Fruit fly (Drosophila melanogaster) whole organism, embryonic: ENCODE measurements around the gene Obp19d.
A peak's percentile ranks its signal among the peaks of the same experiment; 100 is the strongest.

Experiments used
- CG10274 ChIP-seq: fragments of 200-800 bp; sonication (Bioruptor generic); optimal IDR thresholded peaks from 3 replicates; lab custom pipeline; 2017; ENCODE audit warnings: missing biosample characterization, mild to moderate bottlenecking, missing genetic modification characterization
- CG10321 ChIP-seq: fragments of 200-800 bp; sonication (Bioruptor generic); IDR thresholded peaks from 2 replicates; pipeline ENCODE4 v1.3.6; 2022; ENCODE audit warnings: missing biosample characterization, missing genetic modification characterization
- CG12071 ChIP-seq: fragments of 200-800 bp; sonication (Bioruptor generic); optimal IDR thresholded peaks from 3 replicates; lab custom pipeline; 2018; ENCODE audit warnings: missing biosample characterization, mild to moderate bottlenecking, missing genetic modification characterization
- CG12104 ChIP-seq: fragments of 200-800 bp; sonication (Bioruptor generic); optimal IDR thresholded peaks from 3 replicates; lab custom pipeline; 2016; ENCODE audit warnings: missing biosample characterization, missing genetic modification characterization
- CG12299 ChIP-seq: fragments of 200-800 bp; sonication (Bioruptor generic); optimal IDR thresholded peaks from 2 replicates; lab custom pipeline; 2018; ENCODE audit warnings: missing biosample characterization, mild to moderate bottlenecking, missing genetic modification characterization
- CG13424 ChIP-seq: fragments of 200-800 bp; sonication (Bioruptor generic); optimal IDR thresholded peaks from 2 replicates; lab custom pipeline; 2019; ENCODE audit warnings: missing biosample characterization, mild to moderate bottlenecking, missing genetic modification characterization, moderate library complexity
- CG14667 ChIP-seq: fragments of 200-800 bp; sonication (Bioruptor generic); IDR thresholded peaks from 2 replicates; pipeline ENCODE4 v1.3.6; 2022; ENCODE audit warnings: missing biosample characterization, missing genetic modification characterization
- CG15073 ChIP-seq: fragments of 200-800 bp; sonication (Bioruptor generic); optimal IDR thresholded peaks from 2 replicates; lab custom pipeline; 2016; ENCODE audit warnings: missing biosample characterization, missing genetic modification characterization
- CG17612 ChIP-seq: fragments of 200-800 bp; sonication (Bioruptor generic); IDR thresholded peaks from 2 replicates; pipeline ENCODE4 v1.3.6; 2022; ENCODE audit warnings: missing biosample characterization, missing genetic modification characterization
- CG2116 ChIP-seq: fragments of 200-800 bp; sonication (Bioruptor generic); optimal IDR thresholded peaks from 3 replicates; lab custom pipeline; 2018; ENCODE audit warnings: missing biosample characterization, mild to moderate bottlenecking, missing genetic modification characterization
- CG2129 ChIP-seq: fragments of 200-800 bp; sonication (Bioruptor generic); IDR thresholded peaks from 2 replicates; pipeline ENCODE4 v1.3.6; 2022; ENCODE audit warnings: missing biosample characterization, missing genetic modification characterization; ENCODE audit not compliant: partially characterized antibody
- CG2202 ChIP-seq: fragments of 200-800 bp; sonication (Bioruptor generic); optimal IDR thresholded peaks from 2 replicates; lab custom pipeline; 2018; ENCODE audit warnings: missing biosample characterization, mild to moderate bottlenecking, missing genetic modification characterization
- CG30403 ChIP-seq: fragments of 200-800 bp; sonication (Bioruptor generic); optimal IDR thresholded peaks from 3 replicates; lab custom pipeline; 2016; ENCODE audit warnings: missing biosample characterization, missing genetic modification characterization
- CG4707 ChIP-seq: fragments of 200-800 bp; sonication (Bioruptor generic); optimal IDR thresholded peaks from 2 replicates; lab custom pipeline; 2018; ENCODE audit warnings: missing biosample characterization, mild to moderate bottlenecking, missing genetic modification characterization, moderate library complexity
- CG7987 ChIP-seq: fragments of 200-800 bp; sonication (Bioruptor generic); optimal IDR thresholded peaks from 2 replicates; lab custom pipeline; 2018; ENCODE audit warnings: missing biosample characterization, mild to moderate bottlenecking, missing genetic modification characterization, moderate library complexity
- CG9437 ChIP-seq: fragments of 200-800 bp; sonication (Bioruptor generic); optimal IDR thresholded peaks from 2 replicates; lab custom pipeline; 2018; ENCODE audit warnings: missing biosample characterization, mild to moderate bottlenecking, missing genetic modification characterization
- CoRest ChIP-seq: fragments of 200-800 bp; sonication (Bioruptor generic); optimal IDR thresholded peaks from 3 replicates; lab custom pipeline; 2018; ENCODE audit warnings: missing biosample characterization, mild to moderate bottlenecking, missing genetic modification characterization, moderate library complexity
- D ChIP-seq, 2 experiments: fragments of 200-800 bp in 1 of 2; fragments of >200 bp in 1 of 2; sonication (Bioruptor generic) in 1 of 2; optimal IDR thresholded peaks; 2 replicates in 1 of 2; 3 replicates in 1 of 2; lab custom pipeline; 2017; ENCODE audit warnings: mild to moderate bottlenecking in 1 of 2, missing biosample characterization in 1 of 2, missing genetic modification characterization in 1 of 2, missing genetic modification reagents in 1 of 2
- D19A ChIP-seq: fragments of 200-800 bp; optimal IDR thresholded peaks from 3 replicates; lab custom pipeline; 2019; ENCODE audit warnings: missing biosample characterization, mild to moderate bottlenecking, missing genetic modification characterization, moderate library complexity
- Dbx ChIP-seq: fragments of 200-800 bp; sonication (Bioruptor generic); IDR thresholded peaks from 3 replicates; pipeline ENCODE4 v1.3.6; 2022; ENCODE audit warnings: missing biosample characterization, missing genetic modification characterization
- Doc2 ChIP-seq: fragments of 200-800 bp; sonication (Bioruptor generic); IDR thresholded peaks from 2 replicates; pipeline ENCODE4 v1.3.6; 2022; ENCODE audit warnings: missing biosample characterization, missing genetic modification characterization
- Ets97D ChIP-seq: fragments of 200-800 bp; sonication (Bioruptor generic); optimal IDR thresholded peaks from 3 replicates; lab custom pipeline; 2016; ENCODE audit warnings: missing biosample characterization, missing genetic modification characterization
- HLH54F ChIP-seq: fragments of 200-800 bp; sonication (Bioruptor generic); optimal IDR thresholded peaks from 3 replicates; lab custom pipeline; 2016; ENCODE audit warnings: missing biosample characterization, missing genetic modification characterization
- Hmx ChIP-seq: fragments of 200-800 bp; sonication (Bioruptor generic); optimal IDR thresholded peaks from 2 replicates; lab custom pipeline; 2016; ENCODE audit warnings: missing biosample characterization, missing genetic modification characterization
- Hsf ChIP-seq: fragments of 200-800 bp; sonication (Bioruptor generic); optimal IDR thresholded peaks from 3 replicates; lab custom pipeline; 2016; ENCODE audit warnings: missing biosample characterization, missing genetic modification characterization
- Lim3 ChIP-seq: fragments of 200-800 bp; sonication (Bioruptor generic); IDR thresholded peaks from 2 replicates; pipeline ENCODE4 v1.3.6; 2022; ENCODE audit warnings: missing biosample characterization, missing genetic modification characterization
- MESR4 ChIP-seq: fragments of 200-800 bp; sonication (Bioruptor generic); optimal IDR thresholded peaks from 2 replicates; lab custom pipeline; 2018; ENCODE audit warnings: missing biosample characterization, mild to moderate bottlenecking, missing genetic modification characterization, moderate library complexity
- MTF-1 ChIP-seq: fragments of 200-800 bp; sonication (Bioruptor generic); optimal IDR thresholded peaks from 2 replicates; lab custom pipeline; 2018; ENCODE audit warnings: missing biosample characterization, mild to moderate bottlenecking, missing genetic modification characterization, borderline replicate concordance
- Med ChIP-seq: fragments of 200-800 bp; sonication (Bioruptor generic); peaks from one replicate; lab custom pipeline; 2016; ENCODE audit warnings: missing biosample characterization, missing genetic modification characterization, mild to moderate bottlenecking, inconsistent platforms, moderate library complexity
- Nf-YB ChIP-seq: fragments of 200-800 bp; sonication (Bioruptor generic); optimal IDR thresholded peaks from 3 replicates; lab custom pipeline; 2019; ENCODE audit warnings: missing biosample characterization, mild to moderate bottlenecking, missing genetic modification characterization, moderate library complexity
- Opbp ChIP-seq: fragments of 200-800 bp; sonication (Bioruptor generic); IDR thresholded peaks from 3 replicates; pipeline ENCODE4 v1.3.6; 2022; ENCODE audit warnings: missing biosample characterization, missing genetic modification characterization; ENCODE audit not compliant: partially characterized antibody
- Rx ChIP-seq: fragments of 200-800 bp; sonication (Bioruptor generic); IDR thresholded peaks from 2 replicates; pipeline ENCODE4 v1.3.6; 2022; ENCODE audit warnings: missing biosample characterization, missing genetic modification characterization
- Sry-δ ChIP-seq: fragments of 200-800 bp; sonication (Bioruptor generic); optimal IDR thresholded peaks from 2 replicates; lab custom pipeline; 2016; ENCODE audit warnings: missing biosample characterization, missing genetic modification characterization
- Taf1 ChIP-seq: fragments of 200-800 bp; sonication (Bioruptor generic); IDR thresholded peaks from 2 replicates; pipeline ENCODE4 v1.3.6; 2022; ENCODE audit warnings: missing biosample characterization, missing genetic modification characterization
- abd-A ChIP-seq: fragments of 200-800 bp; sonication (Bioruptor generic); optimal IDR thresholded peaks from 3 replicates; lab custom pipeline; 2019; ENCODE audit warnings: missing biosample characterization, mild to moderate bottlenecking, missing genetic modification characterization, moderate library complexity
- dati ChIP-seq: fragments of 200-800 bp; sonication (Bioruptor generic); IDR thresholded peaks from 2 replicates; pipeline ENCODE4 v1.3.6; 2022; ENCODE audit warnings: missing biosample characterization, missing genetic modification characterization
- dm ChIP-seq: fragments of 200-800 bp; sonication (Bioruptor generic); optimal IDR thresholded peaks from 3 replicates; lab custom pipeline; 2016; ENCODE audit warnings: missing biosample characterization, missing genetic modification characterization
- ewg ChIP-seq: fragments of 200-800 bp; sonication (Bioruptor generic); optimal IDR thresholded peaks from 3 replicates; lab custom pipeline; 2017; ENCODE audit warnings: mild to moderate bottlenecking, missing biosample characterization, missing genetic modification reagents, missing genetic modification characterization
- gsb ChIP-seq: fragments of 200-800 bp; sonication (Bioruptor generic); IDR thresholded peaks from 2 replicates; pipeline ENCODE4 v1.3.6; 2022; ENCODE audit warnings: missing biosample characterization, missing genetic modification characterization
- ham ChIP-seq: fragments of 200-800 bp; sonication (Bioruptor generic); IDR thresholded peaks from 2 replicates; pipeline ENCODE4 v1.3.6; 2022; ENCODE audit warnings: missing biosample characterization, missing genetic modification characterization
- jing ChIP-seq: fragments of 200-800 bp; sonication (Bioruptor generic); optimal IDR thresholded peaks from 2 replicates; lab custom pipeline; 2018; ENCODE audit warnings: missing biosample characterization, mild to moderate bottlenecking, missing genetic modification characterization
- mam ChIP-seq: fragments of 200-800 bp; sonication (Bioruptor generic); optimal IDR thresholded peaks from 3 replicates; lab custom pipeline; 2016; ENCODE audit warnings: missing biosample characterization, missing genetic modification characterization
- org-1 ChIP-seq: fragments of 200-800 bp; sonication (Bioruptor generic); optimal IDR thresholded peaks from 2 replicates; lab custom pipeline; 2017; ENCODE audit warnings: missing biosample characterization, missing genetic modification characterization
- pho ChIP-seq: fragments of 200-800 bp; sonication (Bioruptor generic); optimal IDR thresholded peaks from 2 replicates; lab custom pipeline; 2016; ENCODE audit warnings: missing biosample characterization, missing genetic modification characterization
- repo ChIP-seq: fragments of 200-800 bp; sonication (Bioruptor generic); optimal IDR thresholded peaks from 2 replicates; lab custom pipeline; 2016; ENCODE audit warnings: missing biosample characterization, missing genetic modification characterization
- shn ChIP-seq: fragments of 200-800 bp; sonication (Bioruptor generic); optimal IDR thresholded peaks from 3 replicates; lab custom pipeline; 2016; ENCODE audit warnings: missing biosample characterization, missing genetic modification characterization
- ssp ChIP-seq: fragments of 200-800 bp; sonication (Bioruptor generic); IDR thresholded peaks from 2 replicates; pipeline ENCODE4 v1.3.6; 2022; ENCODE audit warnings: missing biosample characterization, missing genetic modification characterization
- tio ChIP-seq: fragments of 200-800 bp; sonication (Bioruptor generic); optimal IDR thresholded peaks from 2 replicates; lab custom pipeline; 2017; ENCODE audit warnings: missing biosample characterization, missing genetic modification characterization, inconsistent platforms
- tna ChIP-seq: fragments of 200-800 bp; sonication (Bioruptor generic); IDR thresholded peaks from 2 replicates; pipeline ENCODE4 v1.3.6; 2022; ENCODE audit warnings: missing biosample characterization, missing genetic modification characterization; ENCODE audit not compliant: partially characterized antibody
- ttk ChIP-seq: fragments of 200-800 bp; sonication (Bioruptor generic); IDR thresholded peaks from 2 replicates; pipeline ENCODE4 v2.1.2; 2022; ENCODE audit warnings: missing biosample characterization, missing genetic modification characterization
- vfl ChIP-seq: fragments of 200-800 bp; sonication (Bioruptor generic); optimal IDR thresholded peaks from 2 replicates; lab custom pipeline; 2016; ENCODE audit warnings: missing biosample characterization, missing genetic modification characterization
- zf30C ChIP-seq: fragments of 200-800 bp; sonication (Bioruptor generic); optimal IDR thresholded peaks from 3 replicates; lab custom pipeline; 2018; ENCODE audit warnings: missing biosample characterization, mild to moderate bottlenecking, missing genetic modification characterization

Gene Obp19d

dm6 chrX:20434534-20434933, 15.1 kb downstream of the Obp19d start (continued):
- TF ChIP-seq Med = peak; percentile 83
- no peak for TF ChIP-seq CG12299 (tag; lab: Kevin White, UChicago)
- TF ChIP-seq CG4707 (GFP tag; lab: Kevin White, UChicago) = no peak
- peak; percentile 26 for TF ChIP-seq HLH54F (GFP tag; lab: Kevin White, UChicago)
- no peak for TF ChIP-seq CG10321
- no peak for TF ChIP-seq CG12071 (GFP tag; lab: Kevin White, UChicago)
- no peak for TF ChIP-seq Lim3 (GFP tag; lab: Robert Waterston, UW)
- no peak for TF ChIP-seq CG10274
- no peak for TF ChIP-seq Nf-YB (GFP tag; lab: Kevin White, UChicago)
- no peak for TF ChIP-seq Opbp (GFP tag; lab: Robert Waterston, UW)
- TF ChIP-seq D19A (tag; lab: Kevin White, UChicago) = no peak
- TF ChIP-seq pho = peak; percentile 43
- TF ChIP-seq CG15073 (GFP tag; lab: Kevin White, UChicago) = no peak
- no peak for TF ChIP-seq ewg (GFP tag; lab: Kevin White, UChicago)
- TF ChIP-seq MESR4 (GFP tag; lab: Kevin White, UChicago) = no peak
- TF ChIP-seq Taf1 (GFP tag; lab: Robert Waterston, UW) = no peak
- no peak for TF ChIP-seq repo
- TF ChIP-seq tna (GFP tag; lab: Robert Waterston, UW) = no peak
- TF ChIP-seq CG17612 (GFP tag; lab: Robert Waterston, UW) = no peak
- TF ChIP-seq ssp = no peak
- no peak for TF ChIP-seq CG12104 (GFP tag; lab: Kevin White, UChicago)
- no peak for TF ChIP-seq CG7987 (GFP tag; lab: Kevin White, UChicago)
- TF ChIP-seq Dbx (GFP tag; lab: Robert Waterston, UW) = 0 out of 3 replicates have a peak, but pooled peaks have one; percentile 31
- TF ChIP-seq dati (GFP tag; lab: Robert Waterston, UW) = no peak
- TF ChIP-seq Sry-δ (GFP tag; lab: Kevin White, UChicago) = no peak
- TF ChIP-seq ttk (GFP tag; lab: Robert Waterston, UW) = no peak
- no peak for TF ChIP-seq MTF-1 (GFP tag; lab: Kevin White, UChicago)
- TF ChIP-seq vfl (GFP tag; lab: Kevin White, UChicago) = no peak
- TF ChIP-seq CG2116 (GFP tag; lab: Kevin White, UChicago) = no peak
- TF ChIP-seq D (optimal IDR thresholded peaks at IDR 0.05; lab: Kevin White, UChicago) = no peak
- no peak for TF ChIP-seq D (GFP tag; optimal IDR thresholded peaks at IDR 0.05; lab: Kevin White, UChicago)
- TF ChIP-seq Doc2 (GFP tag; lab: Robert Waterston, UW) = no peak
- TF ChIP-seq org-1 (GFP tag; lab: Kevin White, UChicago) = peak; percentile 23
- no peak for TF ChIP-seq dm
- TF ChIP-seq CG9437 = no peak
- no peak for TF ChIP-seq CG2129 (GFP tag; lab: Robert Waterston, UW)
- TF ChIP-seq abd-A (tag; lab: Kevin White, UChicago) = peak; percentile 53
- TF ChIP-seq CoRest (tag; lab: Kevin White, UChicago) = peak; percentile 33
- TF ChIP-seq tio = no peak
- TF ChIP-seq CG13424 = peak; percentile 48
- TF ChIP-seq gsb = no peak
- TF ChIP-seq Hsf (GFP tag; lab: Kevin White, UChicago) = peak; percentile 6
- no peak for TF ChIP-seq Rx (GFP tag; lab: Robert Waterston, UW)
- no peak for TF ChIP-seq jing (GFP tag; lab: Kevin White, UChicago)
- no peak for TF ChIP-seq ham (GFP tag; lab: Robert Waterston, UW)
- TF ChIP-seq CG2202 (tag; lab: Kevin White, UChicago) = no peak
- TF ChIP-seq Ets97D (GFP tag; lab: Kevin White, UChicago) = no peak
- no peak for TF ChIP-seq CG14667 (GFP tag; lab: Robert Waterston, UW)
- TF ChIP-seq shn (GFP tag; lab: Kevin White, UChicago) = no peak
- TF ChIP-seq Hmx (GFP tag; lab: Kevin White, UChicago) = no peak
- peak; percentile 38 for TF ChIP-seq mam (GFP tag; lab: Kevin White, UChicago)
- TF ChIP-seq CG30403 (GFP tag; lab: Kevin White, UChicago) = peak; percentile 22
- TF ChIP-seq zf30C (GFP tag; lab: Kevin White, UChicago) = peak; percentile 50
